Worm (Caenorhabditis elegans) whole organism, late embryonic: Measurements from ENCODE around the gene ZK1098.11.

Source experiments
- F13H6.1 ChIP-seq: sonication (generic microtip); optimal IDR thresholded peaks from 2 replicates; lab custom pipeline; 2016; ENCODE audit warnings: missing genetic modification characterization, missing compliant biosample characterization
- Y22D7AL.16 ChIP-seq: sonication (generic microtip); optimal IDR thresholded peaks from 2 replicates; lab custom pipeline; 2016; ENCODE audit warnings: missing genetic modification characterization, missing compliant biosample characterization
- ceh-30 ChIP-seq: fragments of 150-350 bp; optimal IDR thresholded peaks from 2 replicates; lab custom pipeline; 2014; ENCODE audit warnings: missing biosample characterization, missing genetic modification characterization
- fkh-10 ChIP-seq: fragments of 150-350 bp; optimal IDR thresholded peaks from 2 replicates; lab custom pipeline; 2014; ENCODE audit warnings: missing biosample characterization, missing genetic modification reagents, missing genetic modification characterization
- pha-4 ChIP-seq: fragments of 150-350 bp; optimal IDR thresholded peaks from 2 replicates; lab custom pipeline; 2018; ENCODE audit warnings: missing biosample characterization, missing genetic modification reagents, missing genetic modification characterization

DNA sequence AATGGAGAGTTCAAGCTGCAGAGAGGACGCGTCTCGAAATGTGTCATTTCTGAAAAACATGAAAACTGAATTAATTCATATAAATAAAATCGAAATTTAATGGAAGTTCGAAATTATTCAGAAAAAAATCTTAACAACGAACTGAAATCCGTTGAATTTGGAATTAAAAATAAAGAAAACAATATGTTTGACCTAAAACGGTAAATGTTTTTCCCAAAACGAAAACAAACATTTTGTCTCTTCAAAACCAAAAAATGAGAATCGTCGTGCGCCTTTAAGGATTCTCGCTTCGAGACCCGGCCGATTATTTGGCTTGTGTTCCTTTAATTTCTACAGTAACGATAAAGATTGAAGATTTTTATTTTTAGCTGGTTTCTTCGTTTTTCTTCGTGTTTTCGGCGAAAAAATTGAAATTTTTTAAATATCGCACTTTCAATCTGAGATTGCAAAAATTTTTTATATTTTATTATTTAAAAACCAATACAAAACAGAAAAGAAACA, 3.0 kb downstream of the ZK1098.11 start, which contains the start of gene C48B4.7:
- no peak for TF ChIP-seq Y22D7AL.16 (tag; lab: Kevin White, UChicago)
- TF ChIP-seq fkh-10: no peak
- TF ChIP-seq pha-4 (tag; lab: Kevin White, UChicago): no peak
- no peak for TF ChIP-seq F13H6.1
- no peak for TF ChIP-seq ceh-30 (tag; lab: Kevin White, UChicago)
